Fruit fly (Drosophila melanogaster): ENCODE measurements around the gene Pfdn5.

The Pfdn5 gene

dm6 chr3R:22447195-22447873 lies 39.5 kb upstream of the Pfdn5 start, which contains the start of gene CG34288 (continued):
- peak; percentile 91 for TF ChIP-seq Med (GFP tag)
- TF ChIP-seq zen (tag; optimal IDR thresholded peaks at IDR 0.05) = no peak
- no peak for TF ChIP-seq bigmax (GFP tag; optimal IDR thresholded peaks at IDR 0.05)
- no peak for TF ChIP-seq CG6254 (GFP tag; optimal IDR thresholded peaks at IDR 0.05)
- TF ChIP-seq ttk (GFP tag; IDR thresholded peaks at IDR 0.05) = peak; percentile 31; the same call in 1 of the 2 replicates
- no peak for TF ChIP-seq Lhr (GFP tag; optimal IDR thresholded peaks at IDR 0.05)
- peak; percentile 53 for TF ChIP-seq CG1603 (tag; optimal IDR thresholded peaks at IDR 0.05)
- no peak for TF ChIP-seq CG10979 (tag; optimal IDR thresholded peaks at IDR 0.05)
- TF ChIP-seq CG15696 (tag; optimal IDR thresholded peaks at IDR 0.05) = no peak
- no peak for TF ChIP-seq Myb (GFP tag; optimal IDR thresholded peaks at IDR 0.05)
- TF ChIP-seq Sox102F (GFP tag; optimal IDR thresholded peaks at IDR 0.05) = peak; percentile 38
- TF ChIP-seq CG14860 (GFP tag; IDR thresholded peaks at IDR 0.05; ENCODE audit: partially characterized antibody) = no peak
- TF ChIP-seq CG34422 (GFP tag; IDR thresholded peaks at IDR 0.05) = peak; percentile 29; the same call in 1 of the 3 replicates
- TF ChIP-seq Meics (GFP tag; optimal IDR thresholded peaks at IDR 0.05) = no peak
- peak; percentile 29; the same call in 1 of the 2 replicates for TF ChIP-seq cas (GFP tag; IDR thresholded peaks at IDR 0.05)
- no peak for TF ChIP-seq CG15073 (GFP tag; optimal IDR thresholded peaks at IDR 0.05)
- no peak for TF ChIP-seq CG3065 (GFP tag; optimal IDR thresholded peaks at IDR 0.05)
- TF ChIP-seq CG4404 (GFP tag; IDR thresholded peaks at IDR 0.05) = no peak
- TF ChIP-seq Sry-β (GFP tag; optimal IDR thresholded peaks at IDR 0.05) = no peak
- no peak for TF ChIP-seq CG12659 (GFP tag; optimal IDR thresholded peaks at IDR 0.05)
- no peak for TF ChIP-seq br (optimal IDR thresholded peaks at IDR 0.05)
- TF ChIP-seq onecut (GFP tag; IDR thresholded peaks at IDR 0.05) = peak; percentile 32
- no peak for TF ChIP-seq phol (tag; optimal IDR thresholded peaks at IDR 0.05)
- TF ChIP-seq CG9609 (GFP tag; optimal IDR thresholded peaks at IDR 0.05) = no peak
- no peak for TF ChIP-seq CG10209 (GFP tag; optimal IDR thresholded peaks at IDR 0.05)
- no peak for TF ChIP-seq psq (GFP tag; optimal IDR thresholded peaks at IDR 0.05)
- no peak for TF ChIP-seq Hr78 (GFP tag; optimal IDR thresholded peaks at IDR 0.05)
- peak; percentile 27 for TF ChIP-seq Hr3 (GFP tag; optimal IDR thresholded peaks at IDR 0.05)
- no peak for TF ChIP-seq CG13775 (GFP tag; optimal IDR thresholded peaks at IDR 0.05)
- TF ChIP-seq CG32772 (GFP tag; IDR thresholded peaks at IDR 0.05) = 0 out of 2 replicates have a peak, but pooled peaks have one; percentile 6
- peak; percentile 2 for TF ChIP-seq CG12155 (GFP tag; optimal IDR thresholded peaks at IDR 0.05)
- TF ChIP-seq CG10274 (GFP tag; optimal IDR thresholded peaks at IDR 0.05) = peak; percentile 99
- no peak for TF ChIP-seq CG4424 (GFP tag; optimal IDR thresholded peaks at IDR 0.05)
- no peak for TF ChIP-seq fd96Cb (tag; optimal IDR thresholded peaks at IDR 0.05)
- TF ChIP-seq crc (GFP tag; optimal IDR thresholded peaks at IDR 0.05) = no peak
- no peak for TF ChIP-seq Usf (GFP tag; optimal IDR thresholded peaks at IDR 0.05)
- TF ChIP-seq da (GFP tag; optimal IDR thresholded peaks at IDR 0.05) = no peak
- no peak for TF ChIP-seq CG3726 (GFP tag; IDR thresholded peaks at IDR 0.05)
- TF ChIP-seq Elba2 (GFP tag; optimal IDR thresholded peaks at IDR 0.05) = no peak
- peak; percentile 2 for TF ChIP-seq Oli (tag; optimal IDR thresholded peaks at IDR 0.05)
- 0 out of 2 replicates have a peak, but pooled peaks have one; percentile 19 for TF ChIP-seq ara (GFP tag; IDR thresholded peaks at IDR 0.05)
- no peak for TF ChIP-seq CG31224 (GFP tag; IDR thresholded peaks at IDR 0.05)
- TF ChIP-seq nom (GFP tag; optimal IDR thresholded peaks at IDR 0.05) = no peak
- TF ChIP-seq CG15601 (tag; optimal IDR thresholded peaks at IDR 0.05) = no peak
- no peak for TF ChIP-seq CG4707 (GFP tag; optimal IDR thresholded peaks at IDR 0.05)
- no peak for TF ChIP-seq CG31388 (GFP tag; optimal IDR thresholded peaks at IDR 0.05)
- TF ChIP-seq CG13424 (tag; optimal IDR thresholded peaks at IDR 0.05) = no peak
- no peak for TF ChIP-seq CG15011 (GFP tag; optimal IDR thresholded peaks at IDR 0.05)
- TF ChIP-seq CG17829 (tag; optimal IDR thresholded peaks at IDR 0.05) = no peak
- TF ChIP-seq dpn (GFP tag; optimal IDR thresholded peaks at IDR 0.05) = peak in 1 of 2 experiments; percentile 21

Data from whole organism, embryonic.